Fruit fly (Drosophila melanogaster): Measurements from ENCODE around the gene CG46339.

Gene CG46339

dm6 chr3R:26876432-26876831, 39.1 kb upstream of the CG46339 start, which contains the start of gene CG5500 (continued):
- TF ChIP-seq CG13287 (GFP tag; IDR thresholded peaks at IDR 0.05; ENCODE audit: partially characterized antibody) (peak; percentile 69), CG6813 (GFP tag; optimal IDR thresholded peaks at IDR 0.05) (no peak), CG14441 (GFP tag; IDR thresholded peaks at IDR 0.05) (no peak), Camta (GFP tag; optimal IDR thresholded peaks at IDR 0.05) (no peak), onecut (GFP tag; IDR thresholded peaks at IDR 0.05) (no peak), Eip74EF (GFP tag; optimal IDR thresholded peaks at IDR 0.05) (peak in 1 of 2 experiments; percentile 62), Vsx1 (GFP tag; optimal IDR thresholded peaks at IDR 0.05) (no peak), esg (GFP tag; conservative IDR thresholded peaks at IDR 0.05) (no peak), Dp (GFP tag; optimal IDR thresholded peaks at IDR 0.05) (peak; percentile 64), Atf-2 (GFP tag; optimal IDR thresholded peaks at IDR 0.05) (no peak), zf30C (GFP tag; optimal IDR thresholded peaks at IDR 0.05) (no peak), CG18262 (tag; optimal IDR thresholded peaks at IDR 0.05) (no peak), stwl (tag; optimal IDR thresholded peaks at IDR 0.05) (peak; percentile 38), CG3838 (GFP tag; optimal IDR thresholded peaks at IDR 0.05) (peak; percentile 12), CG10267 (tag; optimal IDR thresholded peaks at IDR 0.05) (peak; percentile 11), fd3F (GFP tag; optimal IDR thresholded peaks at IDR 0.05) (no peak), chm (GFP tag; IDR thresholded peaks at IDR 0.05) (no peak), CG33213 (GFP tag; optimal IDR thresholded peaks at IDR 0.05) (no peak), Dip2 (GFP tag; IDR thresholded peaks at IDR 0.05) (no peak), CG2889 (GFP tag; IDR thresholded peaks at IDR 0.05) (no peak), mld (GFP tag; IDR thresholded peaks at IDR 0.05; ENCODE audit: partially characterized antibody) (no peak), lola (GFP tag; optimal IDR thresholded peaks at IDR 0.05) (no peak), CG16779 (GFP tag; IDR thresholded peaks at IDR 0.05) (no peak), mam (GFP tag; optimal IDR thresholded peaks at IDR 0.05) (no peak), CG34224 (GFP tag; IDR thresholded peaks at IDR 0.05; ENCODE audit: partially characterized antibody) (peak; percentile 26; the same call in 2 of the 3 replicates), Nf-YA (GFP tag; IDR thresholded peaks at IDR 0.05) (no peak), CG34376 (GFP tag; optimal IDR thresholded peaks at IDR 0.05) (peak; percentile 6), phol (tag; optimal IDR thresholded peaks at IDR 0.05) (peak; percentile 93), CG15479 (GFP tag; optimal IDR thresholded peaks at IDR 0.05) (no peak), CG43689 (GFP tag; IDR thresholded peaks at IDR 0.05) (no peak), Med (GFP tag) (peak; percentile 84), tll (GFP tag; optimal IDR thresholded peaks at IDR 0.05) (no peak), dysf (GFP tag; IDR thresholded peaks at IDR 0.05) (no peak), CG10366 (GFP tag; IDR thresholded peaks at IDR 0.05) (no peak), CG6683 (GFP tag; optimal IDR thresholded peaks at IDR 0.05) (no peak), CG6254 (GFP tag; optimal IDR thresholded peaks at IDR 0.05) (no peak), Kr (GFP tag; optimal IDR thresholded peaks at IDR 0.05) (no peak), CG17328 (GFP tag; IDR thresholded peaks at IDR 0.05) (no peak), crp (GFP tag; optimal IDR thresholded peaks at IDR 0.05) (peak; percentile 32 to 89), nau (GFP tag; optimal IDR thresholded peaks at IDR 0.05) (no peak), row (GFP tag; IDR thresholded peaks at IDR 0.05) (peak; percentile 12; the same call in 1 of the 3 replicates), ap (GFP tag; IDR thresholded peaks at IDR 0.05) (no peak), Mrtf (GFP tag; IDR thresholded peaks at IDR 0.05) (no peak), CG5245 (GFP tag; optimal IDR thresholded peaks at IDR 0.05) (no peak), CG10462 (GFP tag; optimal IDR thresholded peaks at IDR 0.05) (no peak), CG12104 (GFP tag; optimal IDR thresholded peaks at IDR 0.05) (no peak), CG15696 (tag; optimal IDR thresholded peaks at IDR 0.05) (no peak), tup (GFP tag; optimal IDR thresholded peaks at IDR 0.05) (no peak), CG5953 (GFP tag; IDR thresholded peaks at IDR 0.05) (no peak), odd (GFP tag; optimal IDR thresholded peaks at IDR 0.05) (no peak)
